Worm (Caenorhabditis elegans): ENCODE data around the gene srj-26.

DNA sequence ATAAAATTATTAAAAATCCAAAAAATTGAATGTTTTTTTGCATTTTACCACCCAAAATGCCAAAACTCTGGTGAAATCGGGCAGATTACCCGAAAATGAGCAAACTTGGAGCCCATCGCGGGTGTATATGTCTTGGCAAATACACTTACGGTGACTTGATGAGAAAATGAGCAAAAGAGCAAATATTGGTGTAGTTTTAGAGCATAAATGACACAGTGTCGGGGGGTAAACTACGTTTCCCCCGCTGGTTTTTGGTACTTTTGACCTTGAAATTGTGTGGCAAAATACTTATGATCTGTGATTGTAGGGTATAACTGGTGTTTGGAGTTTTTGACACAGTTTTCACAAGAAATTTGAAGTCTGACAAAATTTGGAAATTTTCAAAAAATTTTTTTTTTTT lies 8.0 kb upstream of the srj-26 start, which contains the start of gene ZK262.2:
- TF ChIP-seq him-1 (tag; optimal IDR thresholded peaks at IDR 0.05) (no peak), dao-5 (tag; optimal IDR thresholded peaks at IDR 0.05) (no peak), W03F9.2 (tag; optimal IDR thresholded peaks at IDR 0.05) (no peak)

All from whole organism, L4/young adult.